Worm (Caenorhabditis elegans): Measurements from ENCODE around the gene ver-1.

Gene ver-1

ce11 chrIII:187829-188228 is 31.2 kb downstream of the ver-1 start, which contains the start of gene mxl-2:
mxl-2 (minus strand) TSS chrIII:188131.
- TF ChIP-seq ama-1 (optimal IDR thresholded peaks at IDR 0.05) = no peak
- TF ChIP-seq unc-39 (tag; optimal IDR thresholded peaks at IDR 0.05) = no peak
- TF ChIP-seq sea-2 (GFP tag; optimal IDR thresholded peaks at IDR 0.05) = no peak
- no peak for TF ChIP-seq egl-27 (tag; optimal IDR thresholded peaks at IDR 0.05)
- TF ChIP-seq ztf-4 (tag; optimal IDR thresholded peaks at IDR 0.05) = no peak
- TF ChIP-seq ztf-11 (tag; optimal IDR thresholded peaks at IDR 0.05) = no peak
- TF ChIP-seq daf-12 (tag; optimal IDR thresholded peaks at IDR 0.05) = no peak
- no peak for TF ChIP-seq mdl-1 (tag; optimal IDR thresholded peaks at IDR 0.05)
- no peak for TF ChIP-seq fkh-10 (GFP tag; optimal IDR thresholded peaks at IDR 0.05)
- TF ChIP-seq ceh-9 (tag; optimal IDR thresholded peaks at IDR 0.05) = no peak

- TF ChIP-seq egl-5 (tag; optimal IDR thresholded peaks at IDR 0.05) = no peak
- no peak for TF ChIP-seq R02D3.7 (tag; optimal IDR thresholded peaks at IDR 0.05)
- TF ChIP-seq ceh-82 (tag; optimal IDR thresholded peaks at IDR 0.05) = no peak
- no peak for TF ChIP-seq ceh-16 (tag; optimal IDR thresholded peaks at IDR 0.05)
- no peak for TF ChIP-seq fos-1 (tag; optimal IDR thresholded peaks at IDR 0.05)
- TF ChIP-seq ZK546.5 (tag; optimal IDR thresholded peaks at IDR 0.05) = no peak
- TF ChIP-seq nhr-23 (tag; optimal IDR thresholded peaks at IDR 0.05) = no peak
- TF ChIP-seq nhr-76 (tag; optimal IDR thresholded peaks at IDR 0.05) = no peak
- no peak for TF ChIP-seq nhr-28 (tag; optimal IDR thresholded peaks at IDR 0.05)
- no peak for TF ChIP-seq nhr-11 (tag; optimal IDR thresholded peaks at IDR 0.05)
- no peak for TF ChIP-seq fkh-2 (tag; optimal IDR thresholded peaks at IDR 0.05)
- TF ChIP-seq tbx-2 (tag; optimal IDR thresholded peaks at IDR 0.05) = no peak
- no peak for TF ChIP-seq sea-2 (GFP tag; optimal IDR thresholded peaks at IDR 0.05)
- TF ChIP-seq mdl-1 (tag; optimal IDR thresholded peaks at IDR 0.05) = no peak
- TF ChIP-seq elt-3 (tag; optimal IDR thresholded peaks at IDR 0.05) = no peak
- TF ChIP-seq aly-2 (tag; optimal IDR thresholded peaks at IDR 0.05) = no peak
- TF ChIP-seq elt-2 (tag; optimal IDR thresholded peaks at IDR 0.05) = peak; percentile 42
- TF ChIP-seq lin-15B (tag; optimal IDR thresholded peaks at IDR 0.05) = peak; percentile 15
- TF ChIP-seq ama-1 (optimal IDR thresholded peaks at IDR 0.05) = no peak
- TF ChIP-seq nhr-43 (tag; optimal IDR thresholded peaks at IDR 0.05; ENCODE audit: poor library complexity, severe bottlenecking) = no peak
- no peak for TF ChIP-seq pqm-1 (tag; optimal IDR thresholded peaks at IDR 0.05)
- no peak for TF ChIP-seq nhr-67 (tag; optimal IDR thresholded peaks at IDR 0.05)
- TF ChIP-seq ceh-28 (tag; optimal IDR thresholded peaks at IDR 0.05) = no peak
- TF ChIP-seq daf-12 (tag; optimal IDR thresholded peaks at IDR 0.05) = no peak
- TF ChIP-seq nhr-77 (tag; optimal IDR thresholded peaks at IDR 0.05) = no peak
- no peak for TF ChIP-seq ztf-11 (tag; optimal IDR thresholded peaks at IDR 0.05)
- TF ChIP-seq unc-62 (GFP tag; optimal IDR thresholded peaks at IDR 0.05) = no peak
- peak; percentile 51 for TF ChIP-seq pha-4 (tag; optimal IDR thresholded peaks at IDR 0.05)
- no peak for TF ChIP-seq ztf-4 (tag; optimal IDR thresholded peaks at IDR 0.05)
- no peak for TF ChIP-seq fkh-10 (GFP tag; optimal IDR thresholded peaks at IDR 0.05)
- TF ChIP-seq skn-1 (tag; optimal IDR thresholded peaks at IDR 0.05) = peak; percentile 14
- TF ChIP-seq lsy-12 (tag; optimal IDR thresholded peaks at IDR 0.05) = no peak
- no peak for TF ChIP-seq lin-39 (tag; optimal IDR thresholded peaks at IDR 0.05)
- TF ChIP-seq hmg-11 (tag; optimal IDR thresholded peaks at IDR 0.05) = peak; percentile 39
- TF ChIP-seq egl-27 (tag; optimal IDR thresholded peaks at IDR 0.05) = no peak
- no peak for TF ChIP-seq nhr-12 (tag; optimal IDR thresholded peaks at IDR 0.05)
- no peak for TF ChIP-seq eor-1 (tag; optimal IDR thresholded peaks at IDR 0.05)
- TF ChIP-seq mml-1 (tag; optimal IDR thresholded peaks at IDR 0.05) = no peak
- TF ChIP-seq zag-1 (tag; optimal IDR thresholded peaks at IDR 0.05) = no peak
- TF ChIP-seq nfya-1 (tag; optimal IDR thresholded peaks at IDR 0.05; ENCODE audit: insufficient read depth) = peak; percentile 29
- TF ChIP-seq nhr-237 (tag; optimal IDR thresholded peaks at IDR 0.05) = no peak
- TF ChIP-seq ceh-9 (tag; optimal IDR thresholded peaks at IDR 0.05) = no peak
Measured at ce11 chrIII:188426-188888, 31.8 kb downstream of the ver-1 start, which contains the start of gene ubc-20. ubc-20 (plus strand) TSS chrIII:188838.
